Worm (Caenorhabditis elegans): ENCODE results near the gene ZC412.5.
"Not testable (repeated sequence)": the region's sequence is repeated elsewhere in the genome, so short reads cannot be mapped to it uniquely, and the experiment has no call there.

ZC412.5 gene

DNA sequence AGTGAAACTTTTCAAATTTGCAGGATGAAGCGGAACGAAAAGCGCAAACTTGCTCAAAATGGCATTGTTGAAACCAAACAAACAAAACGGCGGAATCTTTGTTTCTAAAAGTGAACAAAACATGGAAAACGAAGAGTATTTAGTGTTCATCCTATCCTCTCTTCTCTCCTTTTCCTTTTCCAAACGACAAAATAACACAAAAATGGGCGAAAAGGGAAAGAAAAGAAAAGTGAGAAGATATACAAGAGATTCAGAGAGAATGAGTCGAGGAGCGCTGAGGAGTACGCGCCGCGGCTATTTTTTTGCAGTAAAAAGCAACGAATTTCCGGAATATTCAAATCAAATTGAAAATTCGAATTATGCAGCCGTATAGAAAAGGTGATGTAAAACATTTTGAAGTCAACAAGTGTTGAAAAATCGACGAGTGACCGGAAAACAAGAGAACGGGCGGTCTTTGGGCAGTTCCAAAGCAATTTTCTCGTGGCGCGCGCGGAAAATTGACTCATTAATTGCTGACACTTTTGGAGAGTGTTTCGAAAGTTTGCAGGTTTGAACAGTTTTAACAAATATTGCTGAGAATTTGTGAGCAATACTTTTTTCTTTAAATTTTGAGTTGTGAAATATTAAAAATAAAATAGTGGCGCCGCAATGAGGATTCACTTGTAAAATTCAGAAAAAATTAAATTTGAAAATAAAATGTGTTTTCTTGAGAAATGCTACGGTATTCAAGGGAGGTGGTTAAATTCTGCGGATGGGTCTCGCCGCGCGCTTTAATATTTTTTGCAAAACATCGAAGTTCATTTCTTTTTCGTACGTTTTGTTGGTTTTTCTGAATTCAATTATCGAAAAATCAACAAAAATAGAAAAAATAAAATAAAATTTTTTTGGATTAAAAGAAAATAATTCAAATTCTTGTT lies 39.9 kb downstream of the ZC412.5 start:
- no peak for TF ChIP-seq unc-62 (GFP tag; optimal IDR thresholded peaks at IDR 0.05)

DNA sequence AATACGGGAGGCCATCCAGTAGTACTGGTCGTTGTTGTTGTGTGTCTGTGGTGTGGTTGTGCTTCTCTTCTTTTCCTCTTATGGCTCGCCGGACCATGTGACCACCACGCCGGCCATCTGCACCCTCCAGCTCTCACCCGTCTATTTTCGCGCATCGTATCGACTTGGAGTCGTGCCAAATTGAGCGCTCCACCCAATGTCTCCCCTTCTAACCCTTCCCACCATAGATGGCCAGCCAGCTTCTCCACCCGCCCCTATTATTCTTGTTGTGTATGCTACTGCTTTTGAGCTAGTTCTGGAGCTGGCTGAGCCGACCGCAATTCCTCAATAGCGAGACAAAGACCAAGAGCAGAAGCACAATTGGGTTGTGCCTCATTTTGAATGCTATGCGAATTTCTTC lies 42.1 kb downstream of the ZC412.5 start:
- no peak for TF ChIP-seq unc-62 (GFP tag; optimal IDR thresholded peaks at IDR 0.05)

ce11 chrV:14832789-14833187 lies 42.5 kb downstream of the ZC412.5 start:
- TF ChIP-seq unc-62 (GFP tag; optimal IDR thresholded peaks at IDR 0.05), result no peak

DNA sequence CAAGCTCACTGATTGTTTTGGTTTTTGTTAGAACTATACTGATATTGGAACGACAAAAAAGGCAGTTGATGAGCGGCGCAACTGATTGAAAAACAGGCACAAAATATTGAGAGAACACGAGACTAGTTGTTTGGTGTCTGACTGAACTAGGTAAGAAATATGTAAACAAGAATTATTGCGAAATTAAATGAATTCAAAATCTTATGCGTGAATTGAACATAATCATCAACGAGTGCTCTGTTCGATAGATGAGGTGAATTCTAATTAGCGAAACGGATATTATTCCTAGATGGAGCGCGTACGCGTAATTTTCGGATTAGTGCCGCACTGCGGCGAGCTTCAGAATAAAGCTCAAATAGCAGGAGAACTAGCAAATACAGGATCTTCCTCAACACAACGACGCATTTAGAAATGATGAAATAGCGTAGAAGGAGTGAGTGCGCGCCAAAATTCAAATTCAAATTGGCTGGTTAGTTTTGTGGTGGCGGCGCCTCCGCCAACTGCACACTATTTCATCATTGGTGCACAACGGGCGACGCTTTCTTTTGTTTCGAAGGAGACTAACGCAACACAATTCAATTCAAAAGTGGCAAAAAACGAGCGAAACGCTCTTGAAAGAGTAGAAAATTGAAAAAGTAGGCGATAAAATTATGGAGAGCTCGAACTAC lies 43.0 kb downstream of the ZC412.5 start:
- TF ChIP-seq unc-62 (GFP tag; optimal IDR thresholded peaks at IDR 0.05), result no peak

DNA sequence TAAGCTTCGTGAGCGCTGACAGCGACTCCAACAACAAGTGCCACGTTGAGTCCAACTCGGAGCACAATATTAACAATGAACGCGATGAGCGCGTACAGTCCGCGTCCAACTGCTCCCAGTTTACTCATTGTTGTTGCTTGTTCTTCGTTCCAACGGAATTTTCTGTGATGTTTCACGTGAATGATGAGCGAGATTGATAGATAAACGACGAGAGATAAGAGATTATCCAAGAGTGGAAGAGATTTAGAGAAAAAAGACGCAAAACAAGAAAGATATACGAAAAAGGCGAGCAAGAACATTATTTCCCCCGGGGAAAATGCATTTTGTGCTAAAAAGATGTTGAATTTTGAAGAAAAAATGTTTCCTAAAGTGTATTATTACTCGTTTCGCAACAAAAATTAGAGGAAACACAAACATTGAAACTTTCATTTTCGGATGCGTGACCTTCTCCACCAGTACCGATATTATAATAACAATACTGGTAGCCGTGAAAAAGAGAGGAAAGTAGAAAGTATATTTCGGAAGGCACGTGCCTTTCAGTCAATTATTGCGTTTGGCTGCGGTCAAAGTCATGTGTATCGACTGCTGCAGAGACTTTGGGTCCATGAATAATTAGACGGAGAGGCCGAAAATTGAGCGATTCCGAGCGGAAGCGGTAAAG lies 43.7 kb downstream of the ZC412.5 start:
- no peak for TF ChIP-seq unc-62 (GFP tag; optimal IDR thresholded peaks at IDR 0.05)

DNA sequence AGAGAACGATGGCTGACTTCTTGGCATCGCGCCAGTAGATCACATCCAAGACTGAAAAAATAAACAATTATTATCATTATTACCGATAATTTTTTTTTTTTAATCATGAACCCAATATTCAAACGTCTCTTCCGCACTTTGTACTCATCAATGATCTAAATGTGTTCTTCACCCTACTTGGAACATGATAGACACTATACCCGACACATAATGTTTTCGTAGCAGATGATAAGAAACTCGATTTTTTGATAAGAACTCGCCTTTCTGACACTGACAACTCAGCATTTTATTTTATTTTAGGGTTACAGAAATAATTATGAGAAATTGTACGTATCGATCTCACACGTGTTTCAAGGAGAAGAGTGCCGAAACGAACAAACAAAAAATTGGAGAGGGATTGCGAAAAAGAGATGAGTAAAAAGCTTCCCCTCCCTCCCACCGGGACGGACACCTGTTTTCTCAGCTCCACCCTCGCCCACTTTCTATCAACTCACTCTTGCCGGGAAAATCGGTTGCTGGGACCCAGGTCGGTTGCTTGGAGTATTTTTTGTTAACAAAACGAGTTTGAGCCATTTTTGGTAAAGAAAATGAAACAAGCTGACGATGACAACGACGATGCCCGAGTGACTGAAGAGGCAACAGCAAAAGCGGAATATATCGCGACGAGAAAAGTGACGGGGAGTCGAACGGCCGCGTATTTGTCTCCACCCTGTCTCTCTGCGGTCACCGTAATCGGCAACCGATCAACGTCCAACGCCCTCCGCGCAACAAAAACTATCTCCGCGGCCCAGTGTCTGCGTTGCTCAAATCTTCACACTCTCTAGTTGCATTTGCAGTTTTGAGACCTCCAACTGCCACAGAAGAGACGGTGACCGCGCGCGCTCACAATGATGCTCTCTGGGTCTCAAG lies 44.8 kb downstream of the ZC412.5 start:
- TF ChIP-seq unc-62 (GFP tag; optimal IDR thresholded peaks at IDR 0.05), result no peak

- TF ChIP-seq unc-62 (GFP tag; optimal IDR thresholded peaks at IDR 0.05), result no peak
Observed at ce11 chrV:14828407-14828806, 46.9 kb downstream of the ZC412.5 start.

- TF ChIP-seq unc-62 (GFP tag; optimal IDR thresholded peaks at IDR 0.05), result not testable (repeated sequence)
Observed at ce11 chrV:14826952-14827351, 48.3 kb downstream of the ZC412.5 start, which contains the start of gene nspa-8. Gene nspa-8 (minus strand): TSS chrV:14827052.

DNA sequence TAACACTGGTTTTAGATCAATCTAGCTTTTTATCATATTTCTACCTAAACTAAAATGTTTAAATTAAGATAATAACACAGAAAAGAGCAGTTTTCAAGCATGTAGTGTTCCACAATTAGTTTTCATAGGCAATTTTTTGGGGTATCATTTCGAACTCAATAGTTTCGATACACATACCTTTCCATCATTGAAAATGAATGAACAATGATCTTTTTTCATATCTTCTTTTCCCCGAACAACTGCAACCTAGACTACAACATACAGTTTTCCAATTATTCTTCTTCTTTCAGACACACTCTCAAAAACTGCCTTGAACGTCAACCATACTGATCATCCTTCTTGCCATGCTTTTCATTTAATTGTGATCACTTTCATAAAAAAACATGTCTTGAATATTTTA lies 51.1 kb downstream of the ZC412.5 start, which contains the start of gene W06A7.4:
W06A7.4 (plus strand) TSS at position 301 of the 400 bp plus-strand sequence.
- no peak for TF ChIP-seq unc-62 (GFP tag; optimal IDR thresholded peaks at IDR 0.05)
